Worm (Caenorhabditis elegans): Measurements from ENCODE around the gene penr-1.

DNA sequence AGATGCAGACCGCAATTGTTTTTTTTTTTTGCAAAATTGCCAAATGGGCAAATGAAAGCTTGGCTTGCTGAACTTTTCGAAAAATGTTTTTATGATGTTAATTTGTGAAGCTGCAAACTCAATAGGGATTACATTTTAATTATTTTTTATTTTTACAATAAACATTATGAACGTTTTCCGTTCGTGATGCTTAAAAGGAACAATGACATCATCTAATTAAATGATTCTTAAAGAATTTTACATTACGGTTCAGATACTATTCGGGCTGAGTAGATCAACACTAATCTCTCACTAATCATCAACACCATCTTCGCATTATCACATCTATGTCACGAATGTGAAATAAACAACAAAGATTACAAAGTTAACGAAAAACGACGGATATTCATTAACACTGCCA is 43.2 kb downstream of the penr-1 start, which contains the start of gene C10G8.3:
- TF ChIP-seq zip-8 (tag; optimal IDR thresholded peaks at IDR 0.05) (no peak), pha-4 (tag; optimal IDR thresholded peaks at IDR 0.05) (no peak), mls-2 (tag; optimal IDR thresholded peaks at IDR 0.05) (no peak), unc-62 (GFP tag; optimal IDR thresholded peaks at IDR 0.05) (no peak), blmp-1 (tag; optimal IDR thresholded peaks at IDR 0.05) (no peak), elt-1 (tag; optimal IDR thresholded peaks at IDR 0.05; ENCODE audit: borderline replicate concordance, insufficient read depth) (no peak), lsy-2 (tag; optimal IDR thresholded peaks at IDR 0.05) (no peak), nhr-76 (tag; optimal IDR thresholded peaks at IDR 0.05) (no peak), flh-1 (GFP tag; optimal IDR thresholded peaks at IDR 0.05) (no peak)
